Worm (Caenorhabditis elegans) whole organism, L1 larva: ENCODE data around the gene gmps-1.

Experiments
- F16B12.6 ChIP-seq: fragments of 150-350 bp; optimal IDR thresholded peaks from 2 replicates; lab custom pipeline; 2014; ENCODE audit warnings: missing biosample characterization, missing genetic modification characterization
- alr-1 ChIP-seq: fragments of 200-800 bp; sonication (Bioruptor generic); optimal IDR thresholded peaks from 2 replicates; lab custom pipeline; 2018; ENCODE audit warnings: borderline replicate concordance, mild to moderate bottlenecking, missing genetic modification characterization, missing compliant biosample characterization
- aly-2 ChIP-seq: fragments of 150-350 bp; optimal IDR thresholded peaks from 2 replicates; lab custom pipeline; 2014; ENCODE audit warnings: missing biosample characterization, missing genetic modification characterization
- ama-1 ChIP-seq: fragments of 150-350 bp; optimal IDR thresholded peaks from 2 replicates; lab custom pipeline; 2014
- blmp-1 ChIP-seq: fragments of 150-350 bp; optimal IDR thresholded peaks from 2 replicates; lab custom pipeline; 2014; ENCODE audit warnings: missing biosample characterization, missing genetic modification characterization
- ceh-63 ChIP-seq: fragments of 200-800 bp; sonication (Bioruptor generic); optimal IDR thresholded peaks from 2 replicates; lab custom pipeline; 2018; ENCODE audit warnings: mild to moderate bottlenecking, missing genetic modification characterization, missing compliant biosample characterization
- ceh-8 ChIP-seq: fragments of 200-800 bp; sonication (Bioruptor generic); optimal IDR thresholded peaks from 2 replicates; lab custom pipeline; 2018; ENCODE audit warnings: mild to moderate bottlenecking, missing genetic modification characterization, moderate library complexity, missing compliant biosample characterization
- ceh-82 ChIP-seq, 3 experiments: fragments of 150-350 bp in 1 of 3; sonication (generic microtip) in 2 of 3; optimal IDR thresholded peaks; 2 replicates each; lab custom pipeline; 2014 to 2017; ENCODE audit warnings: missing biosample characterization in 3 of 3, missing genetic modification characterization in 3 of 3
- ceh-90 ChIP-seq: sonication (generic microtip); optimal IDR thresholded peaks from 2 replicates; lab custom pipeline; 2016; ENCODE audit warnings: missing genetic modification characterization, missing compliant biosample characterization
- ces-1 ChIP-seq: fragments of 150-350 bp; optimal IDR thresholded peaks from 2 replicates; lab custom pipeline; 2014; ENCODE audit warnings: missing biosample characterization, missing genetic modification reagents, missing genetic modification characterization
- dpl-1 ChIP-seq, 3 experiments: fragments of 150-350 bp in 2 of 3; sonication (generic microtip) in 1 of 3; optimal IDR thresholded peaks; 2 replicates each; lab custom pipeline; 2014 to 2017; ENCODE audit warnings: missing biosample characterization in 3 of 3, missing genetic modification characterization in 3 of 3, missing genetic modification reagents in 3 of 3
- egl-27 ChIP-seq, 2 experiments: fragments of 150-350 bp in 1 of 2; sonication (generic microtip); optimal IDR thresholded peaks; 3 replicates each; lab custom pipeline; 2017 to 2018; ENCODE audit warnings: missing biosample characterization in 2 of 2, missing genetic modification characterization in 2 of 2, missing genetic modification reagents in 2 of 2
- elt-3 ChIP-seq, 6 experiments: fragments of 150-350 bp in 1 of 6; sonication (generic microtip); optimal IDR thresholded peaks; 2 replicates each; lab custom pipeline; 2017 to 2018; ENCODE audit warnings: missing biosample characterization in 6 of 6, missing genetic modification characterization in 6 of 6, inconsistent platforms in 1 of 6
- fkh-10 ChIP-seq: sonication (generic microtip); optimal IDR thresholded peaks from 2 replicates; lab custom pipeline; 2017; ENCODE audit warnings: missing biosample characterization, missing genetic modification reagents, missing genetic modification characterization
- fkh-4 ChIP-seq: sonication (generic microtip); optimal IDR thresholded peaks from 2 replicates; lab custom pipeline; 2016; ENCODE audit warnings: missing compliant biosample characterization, missing genetic modification characterization, borderline replicate concordance
- fkh-8 ChIP-seq: sonication (generic microtip); optimal IDR thresholded peaks from 2 replicates; lab custom pipeline; 2016; ENCODE audit warnings: mild to moderate bottlenecking, missing genetic modification characterization, missing compliant biosample characterization
- fos-1 ChIP-seq: fragments of 150-350 bp; optimal IDR thresholded peaks from 2 replicates; lab custom pipeline; 2014; ENCODE audit warnings: missing biosample characterization, missing genetic modification characterization
- hlh-17 ChIP-seq: fragments of 200-800 bp; sonication (Bioruptor generic); optimal IDR thresholded peaks from 2 replicates; lab custom pipeline; 2018; ENCODE audit warnings: missing genetic modification characterization, mild to moderate bottlenecking, missing compliant biosample characterization, moderate library complexity, borderline replicate concordance
- hpl-2 ChIP-seq: fragments of 150-350 bp; optimal IDR thresholded peaks from 2 replicates; lab custom pipeline; 2014; ENCODE audit warnings: missing biosample characterization, missing genetic modification reagents, missing genetic modification characterization
- irx-1 ChIP-seq: sonication (generic microtip); optimal IDR thresholded peaks from 2 replicates; lab custom pipeline; 2016; ENCODE audit warnings: missing genetic modification characterization, missing compliant biosample characterization
- jun-1 ChIP-seq: fragments of 150-350 bp; optimal IDR thresholded peaks from 2 replicates; lab custom pipeline; 2014; ENCODE audit warnings: missing biosample characterization, missing genetic modification reagents, missing genetic modification characterization
- lin-14 ChIP-seq: fragments of 200-800 bp; sonication (Bioruptor generic); optimal IDR thresholded peaks from 2 replicates; lab custom pipeline; 2018; ENCODE audit warnings: mild to moderate bottlenecking, missing genetic modification characterization, moderate library complexity, missing compliant biosample characterization
- lin-15B ChIP-seq: fragments of 150-350 bp; sonication (generic microtip); optimal IDR thresholded peaks from 3 replicates; lab custom pipeline; 2014; ENCODE audit warnings: missing biosample characterization, missing genetic modification characterization
- lin-39 ChIP-seq: fragments of 150-350 bp; optimal IDR thresholded peaks from 2 replicates; lab custom pipeline; 2014; ENCODE audit warnings: missing biosample characterization, missing genetic modification reagents, missing genetic modification characterization
- lsy-2 ChIP-seq, 2 experiments: fragments of 150-350 bp; optimal IDR thresholded peaks; 2 replicates each; lab custom pipeline; 2014; ENCODE audit warnings: missing biosample characterization in 2 of 2, missing genetic modification characterization in 2 of 2
- mab-9 ChIP-seq: fragments of 200-800 bp; sonication (Bioruptor generic); IDR thresholded peaks from 2 replicates; pipeline ENCODE4 v1.3.6; 2022; ENCODE audit warnings: missing genetic modification reagents, missing genetic modification characterization, missing compliant biosample characterization
- mef-2 ChIP-seq: fragments of 150-350 bp; optimal IDR thresholded peaks from 2 replicates; lab custom pipeline; 2014; ENCODE audit warnings: missing biosample characterization, missing genetic modification characterization
- nhr-11 ChIP-seq: fragments of 150-350 bp; optimal IDR thresholded peaks from 2 replicates; lab custom pipeline; 2014; ENCODE audit warnings: missing biosample characterization, missing genetic modification characterization
- nhr-12 ChIP-seq: sonication (generic microtip); optimal IDR thresholded peaks from 2 replicates; lab custom pipeline; 2017; ENCODE audit warnings: missing biosample characterization, missing genetic modification characterization
- nhr-19 ChIP-seq: fragments of 200-800 bp; sonication (Bioruptor generic); conservative IDR thresholded peaks from 2 replicates; pipeline ENCODE4 v1.3.6; 2022; ENCODE audit warnings: missing genetic modification characterization, missing compliant biosample characterization
- nhr-20 ChIP-seq: sonication (generic microtip); optimal IDR thresholded peaks from 2 replicates; lab custom pipeline; 2016; ENCODE audit warnings: mild to moderate bottlenecking, missing genetic modification characterization, missing compliant biosample characterization
- nhr-237 ChIP-seq: fragments of 150-350 bp; optimal IDR thresholded peaks from 2 replicates; lab custom pipeline; 2014; ENCODE audit warnings: missing biosample characterization, missing genetic modification characterization
- nhr-71 ChIP-seq: sonication (generic microtip); optimal IDR thresholded peaks from 2 replicates; lab custom pipeline; 2016; ENCODE audit warnings: mild to moderate bottlenecking, missing genetic modification characterization, moderate library complexity, missing compliant biosample characterization
- nhr-77 ChIP-seq: fragments of 150-350 bp; optimal IDR thresholded peaks from 2 replicates; lab custom pipeline; 2014; ENCODE audit warnings: missing biosample characterization, missing genetic modification characterization
- nhr-90 ChIP-seq: sonication (generic microtip); optimal IDR thresholded peaks from 2 replicates; lab custom pipeline; 2016; ENCODE audit warnings: mild to moderate bottlenecking, missing genetic modification characterization, missing compliant biosample characterization; ENCODE audit not compliant: poor library complexity
- pqm-1 ChIP-seq: sonication (generic microtip); optimal IDR thresholded peaks from 3 replicates; lab custom pipeline; 2017; ENCODE audit warnings: missing biosample characterization, missing genetic modification characterization
- snpc-4 ChIP-seq: fragments of 150-350 bp; optimal IDR thresholded peaks from 2 replicates; lab custom pipeline; 2014; ENCODE audit warnings: missing biosample characterization, missing genetic modification characterization
- sox-4 ChIP-seq: sonication (generic microtip); optimal IDR thresholded peaks from 2 replicates; lab custom pipeline; 2016; ENCODE audit warnings: missing genetic modification characterization, missing compliant biosample characterization
- sptf-1 ChIP-seq: fragments of 150-350 bp; optimal IDR thresholded peaks from 2 replicates; lab custom pipeline; 2014; ENCODE audit warnings: missing biosample characterization, missing genetic modification characterization
- sup-37 ChIP-seq: fragments of 200-800 bp; sonication (Bioruptor generic); optimal IDR thresholded peaks from 2 replicates; lab custom pipeline; 2018; ENCODE audit warnings: mild to moderate bottlenecking, missing genetic modification characterization, missing compliant biosample characterization
- swsn-7 ChIP-seq: sonication (generic microtip); optimal IDR thresholded peaks from 2 replicates; lab custom pipeline; 2016; ENCODE audit warnings: missing genetic modification characterization, missing compliant biosample characterization
- tlp-1 ChIP-seq: fragments of 150-350 bp; optimal IDR thresholded peaks from 2 replicates; lab custom pipeline; 2014; ENCODE audit warnings: missing biosample characterization, missing genetic modification characterization
- unc-30 ChIP-seq: sonication (generic microtip); optimal IDR thresholded peaks from 2 replicates; lab custom pipeline; 2017; ENCODE audit warnings: missing biosample characterization, missing genetic modification characterization
- unc-86 ChIP-seq: sonication (generic microtip); optimal IDR thresholded peaks from 2 replicates; lab custom pipeline; 2016; ENCODE audit warnings: missing genetic modification characterization, missing compliant biosample characterization
- unc-98 ChIP-seq: fragments of 200-800 bp; sonication (Bioruptor generic); IDR thresholded peaks from 2 replicates; pipeline ENCODE4 v1.3.6; 2022; ENCODE audit warnings: missing genetic modification characterization, missing compliant biosample characterization
- vab-15 ChIP-seq: sonication (generic microtip); optimal IDR thresholded peaks from 2 replicates; lab custom pipeline; 2017; ENCODE audit warnings: missing genotype, mild to moderate bottlenecking, missing genetic modification characterization, missing compliant biosample characterization
- xbp-1 ChIP-seq: sonication (generic microtip); optimal IDR thresholded peaks from 2 replicates; lab custom pipeline; 2016; ENCODE audit warnings: missing genetic modification characterization, missing compliant biosample characterization
- zag-1 ChIP-seq: fragments of 150-350 bp; optimal IDR thresholded peaks from 2 replicates; lab custom pipeline; 2014; ENCODE audit warnings: missing biosample characterization, missing genetic modification characterization
- ztf-11 ChIP-seq, 2 experiments: sonication (generic microtip); optimal IDR thresholded peaks; 2 replicates each; lab custom pipeline; 2016 to 2017; ENCODE audit warnings: missing genetic modification characterization in 2 of 2, missing biosample characterization in 1 of 2, missing compliant biosample characterization in 1 of 2
- ztf-4 ChIP-seq: fragments of 150-350 bp; optimal IDR thresholded peaks from 2 replicates; lab custom pipeline; 2014; ENCODE audit warnings: missing biosample characterization, missing genetic modification characterization

The gmps-1 gene

DNA sequence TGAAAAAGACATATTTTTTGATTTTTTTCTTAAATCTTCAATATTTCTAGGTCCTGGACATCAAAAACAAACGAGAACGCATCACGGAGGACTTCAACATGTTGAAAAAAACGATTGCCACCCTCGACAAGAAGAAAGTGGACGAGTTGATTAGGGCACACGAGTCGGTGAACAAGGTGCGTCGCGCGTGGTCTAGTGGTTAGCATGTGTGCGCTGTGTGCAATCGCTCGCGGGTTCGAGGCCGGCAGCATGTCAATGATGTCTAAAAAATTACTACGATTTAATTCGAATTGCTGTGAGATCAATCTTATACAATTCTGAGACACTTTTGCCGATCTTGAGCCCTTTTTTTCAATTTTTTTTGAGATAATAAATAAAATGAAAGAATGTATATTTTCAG, 28.5 kb downstream of the gmps-1 start (continued):
- no peak for TF ChIP-seq blmp-1 (tag; lab: Kevin White, UChicago)
- TF ChIP-seq ceh-63 (GFP tag; lab: Kevin White, UChicago) = no peak
- TF ChIP-seq ces-1 = no peak
- TF ChIP-seq nhr-237 = peak; percentile 23
- peak; percentile 39 for TF ChIP-seq fkh-4
- peak; percentile 53; the same call in 1 of the 2 replicates for TF ChIP-seq mab-9 (GFP tag; lab: Robert Waterston, UW)
- TF ChIP-seq zag-1 (tag; lab: Kevin White, UChicago) = no peak
- peak in 1 of 2 experiments; percentile 19 for TF ChIP-seq ztf-11 (tag; optimal IDR thresholded peaks at IDR 0.05; lab: Kevin White, UChicago)
- TF ChIP-seq unc-86 (tag; lab: Kevin White, UChicago) = peak; percentile 62
- peak; percentile 6 for TF ChIP-seq ceh-90 (tag; lab: Kevin White, UChicago)
- peak; percentile 80 for TF ChIP-seq aly-2 (tag; lab: Kevin White, UChicago)
- peak; percentile 88 for TF ChIP-seq nhr-20 (tag; lab: Kevin White, UChicago)
- TF ChIP-seq lin-39 (tag; lab: Kevin White, UChicago) = no peak
- TF ChIP-seq tlp-1 (tag; lab: Kevin White, UChicago) = no peak
- TF ChIP-seq nhr-71 = peak; percentile 91
- TF ChIP-seq pqm-1 (tag; lab: Kevin White, UChicago) = no peak
- TF ChIP-seq fkh-10 (GFP tag; lab: Kevin White, UChicago) = peak; percentile 78
- TF ChIP-seq hlh-17 (GFP tag; lab: Kevin White, UChicago) = no peak
- TF ChIP-seq sox-4 (tag; lab: Kevin White, UChicago) = peak; percentile 66
- peak; percentile 72 for TF ChIP-seq xbp-1 (tag; lab: Kevin White, UChicago)
- TF ChIP-seq F16B12.6 (tag; lab: Kevin White, UChicago) = peak; percentile 59
- TF ChIP-seq alr-1 = no peak
- no peak for TF ChIP-seq unc-30 (tag; lab: Kevin White, UChicago)
- TF ChIP-seq swsn-7 (tag; lab: Kevin White, UChicago) = peak; percentile 86
- no peak for TF ChIP-seq ama-1 (lab: Kevin White, UChicago)
- peak; percentile 87 for TF ChIP-seq nhr-90
- peak; percentile 85 for TF ChIP-seq nhr-19 (GFP tag; lab: Robert Waterston, UW)
- peak; percentile 85 for TF ChIP-seq lin-14 (GFP tag; lab: Kevin White, UChicago)
- no peak for TF ChIP-seq sup-37 (GFP tag; lab: Kevin White, UChicago)
- TF ChIP-seq jun-1 (tag; lab: Kevin White, UChicago) = peak; percentile 70
- no peak for TF ChIP-seq nhr-12
- peak; percentile 77 for TF ChIP-seq irx-1 (tag; lab: Kevin White, UChicago)
- TF ChIP-seq ztf-4 (tag; lab: Kevin White, UChicago) = peak; percentile 58
- peak in 4 of 6 experiments; percentile 55 to 83 (median 64) for TF ChIP-seq elt-3 (tag; optimal IDR thresholded peaks at IDR 0.05; lab: Kevin White, UChicago)
- TF ChIP-seq nhr-11 = no peak
- peak; percentile 58 to 70 (median 69) for TF ChIP-seq dpl-1 (GFP tag; optimal IDR thresholded peaks at IDR 0.05; lab: Kevin White, UChicago)
- TF ChIP-seq vab-15 (tag; lab: Kevin White, UChicago) = peak; percentile 54
- peak; percentile 77 to 79 for TF ChIP-seq lsy-2 (tag; optimal IDR thresholded peaks at IDR 0.05; lab: Kevin White, UChicago)
- no peak for TF ChIP-seq lin-15B (tag; lab: Kevin White, UChicago)
- TF ChIP-seq, all 84 proteins: peak for 57

DNA sequence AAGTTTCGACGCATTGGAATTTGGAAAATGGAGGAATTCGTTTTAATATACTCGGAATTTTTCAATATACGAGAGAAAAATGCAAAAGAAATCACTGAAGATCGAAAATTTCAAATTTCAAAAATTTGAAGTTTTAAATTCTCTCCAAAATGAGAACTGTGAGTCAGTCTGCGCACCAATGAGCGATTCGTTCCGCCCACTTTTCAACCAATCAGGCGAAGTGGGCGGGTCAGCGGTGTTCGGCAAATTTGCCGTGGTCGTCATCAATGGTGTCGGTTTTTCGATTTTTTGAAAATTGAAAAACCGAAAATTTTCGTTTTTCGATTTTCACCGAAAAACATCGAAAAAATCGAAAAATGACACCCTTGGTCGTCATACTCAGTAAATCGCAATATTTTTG, 30.0 kb downstream of the gmps-1 start:
- TF ChIP-seq F16B12.6 (tag; lab: Kevin White, UChicago) (no peak), nhr-77 (tag; lab: Kevin White, UChicago) (no peak), vab-15 (tag; lab: Kevin White, UChicago) (no peak), sptf-1 (no peak), egl-27 (tag; optimal IDR thresholded peaks at IDR 0.05; lab: Kevin White, UChicago) (no peak), unc-98 (GFP tag; lab: Robert Waterston, UW) (no peak), snpc-4 (tag; lab: Kevin White, UChicago) (no peak), hpl-2 (no peak), ceh-82 (tag; optimal IDR thresholded peaks at IDR 0.05; lab: Kevin White, UChicago) (no peak), jun-1 (tag; lab: Kevin White, UChicago) (no peak), ztf-11 (tag; optimal IDR thresholded peaks at IDR 0.05; lab: Kevin White, UChicago) (no peak), fkh-8 (tag; lab: Kevin White, UChicago) (no peak), ceh-63 (GFP tag; lab: Kevin White, UChicago) (no peak), hlh-17 (GFP tag; lab: Kevin White, UChicago) (no peak), mef-2 (no peak), pqm-1 (tag; lab: Kevin White, UChicago) (no peak), ceh-8 (GFP tag; lab: Kevin White, UChicago) (no peak), fos-1 (tag; lab: Kevin White, UChicago) (no peak), dpl-1 (GFP tag; optimal IDR thresholded peaks at IDR 0.05; lab: Kevin White, UChicago) (no peak), ztf-4 (tag; lab: Kevin White, UChicago) (no peak)
